Worm (Caenorhabditis elegans): ENCODE measurements around the gene T02H6.10.

The T02H6.10 gene

DNA sequence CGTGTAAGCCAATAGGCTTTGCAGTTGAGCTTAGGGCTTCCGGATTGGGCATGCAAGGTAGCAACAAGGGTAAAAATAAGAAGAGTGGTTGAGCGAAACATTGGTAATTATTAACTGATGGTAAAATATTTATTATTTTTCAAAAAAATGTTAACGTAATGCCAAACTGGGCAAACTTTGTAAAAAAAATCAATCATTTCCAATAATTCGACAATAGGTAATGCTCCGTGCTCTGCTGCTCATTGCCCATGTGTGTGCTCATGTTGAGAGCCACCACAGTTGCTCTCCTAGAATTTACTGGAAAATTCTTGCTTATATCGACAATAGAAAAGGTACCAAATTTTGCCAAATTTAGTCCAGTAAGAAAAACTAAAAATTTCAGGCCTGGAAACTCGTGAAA lies at the start of gene T02H6.10, which contains the start of gene T02H6.8:
TSS of gene T02H6.10 (minus strand) at position 101 of the 400 bp plus-strand sequence.
TSS of gene T02H6.8 (plus strand) at position 221 of the 400 bp plus-strand sequence.
- no peak for TF ChIP-seq T22C8.4 (GFP tag; IDR thresholded peaks at IDR 0.05)
- no peak for TF ChIP-seq med-1 (GFP tag; optimal IDR thresholded peaks at IDR 0.05; ENCODE audit: insufficient read depth)
- TF ChIP-seq tab-1 (GFP tag; IDR thresholded peaks at IDR 0.05): no peak
- TF ChIP-seq ref-1 (GFP tag; conservative IDR thresholded peaks at IDR 0.05): no peak
- TF ChIP-seq ztf-23 (GFP tag; IDR thresholded peaks at IDR 0.05): no peak
- no peak for TF ChIP-seq cog-1 (tag; optimal IDR thresholded peaks at IDR 0.05)

ce11 chrII:729931-730330 lies 49.4 kb upstream of the T02H6.10 start:
- TF ChIP-seq tab-1 (GFP tag; IDR thresholded peaks at IDR 0.05) (0 out of 2 replicates have a peak, but pooled peaks have one; percentile 9), klf-2 (GFP tag; conservative IDR thresholded peaks at IDR 0.05) (no peak)

DNA sequence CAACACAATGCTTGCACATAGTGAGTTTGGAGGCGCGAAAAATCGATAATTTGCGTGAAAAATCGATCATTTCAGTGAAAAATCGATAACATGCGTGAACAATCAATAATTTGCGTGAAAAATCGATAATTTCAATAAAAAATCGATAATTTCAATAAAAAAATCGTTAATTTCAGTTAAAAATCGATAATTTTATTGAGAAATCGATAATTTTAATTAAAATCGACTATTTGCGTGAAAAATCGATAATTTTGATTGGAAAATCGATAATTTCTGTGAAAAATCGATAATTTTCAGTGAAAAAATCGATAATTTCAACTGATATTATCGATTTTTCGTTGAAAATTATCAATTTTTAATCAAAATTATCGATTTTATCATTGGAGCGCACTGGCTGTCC lies 43.5 kb upstream of the T02H6.10 start:
- TF ChIP-seq T22C8.4 (GFP tag; IDR thresholded peaks at IDR 0.05): peak; percentile 93
- TF ChIP-seq ztf-23 (GFP tag; IDR thresholded peaks at IDR 0.05): no peak
- TF ChIP-seq cog-1 (tag; optimal IDR thresholded peaks at IDR 0.05): no peak
- no peak for TF ChIP-seq klf-2 (GFP tag; conservative IDR thresholded peaks at IDR 0.05)

DNA sequence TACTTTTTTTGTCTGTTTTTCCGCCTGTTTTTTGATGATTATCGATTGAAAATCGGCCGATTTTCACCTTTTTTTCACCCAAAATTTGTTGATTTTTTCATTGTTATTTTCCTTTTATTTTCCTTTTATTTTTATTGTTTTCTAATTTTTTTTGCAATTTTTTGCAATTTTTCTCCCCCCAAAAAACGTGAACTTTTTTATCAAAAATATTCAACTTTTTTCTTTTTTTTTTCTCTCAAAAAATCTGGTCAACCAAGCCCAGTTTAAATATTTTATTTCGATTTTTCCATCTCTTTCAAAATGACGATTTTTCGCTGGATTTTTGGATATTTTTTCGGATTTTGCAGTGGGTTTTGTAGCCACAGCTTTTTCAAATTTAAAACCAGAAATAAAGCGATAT lies 43.0 kb upstream of the T02H6.10 start, which contains the start of gene rfip-2:
TSS of gene rfip-2 (plus strand) at position 301 of the 400 bp plus-strand sequence.
- TF ChIP-seq flt-1 (GFP tag; IDR thresholded peaks at IDR 0.05) (no peak), cog-1 (tag; optimal IDR thresholded peaks at IDR 0.05) (no peak), ztf-29 (GFP tag; IDR thresholded peaks at IDR 0.05) (no peak), ref-1 (GFP tag; conservative IDR thresholded peaks at IDR 0.05) (no peak), tab-1 (GFP tag; IDR thresholded peaks at IDR 0.05) (no peak), ztf-23 (GFP tag; IDR thresholded peaks at IDR 0.05) (no peak), med-1 (GFP tag; optimal IDR thresholded peaks at IDR 0.05; ENCODE audit: insufficient read depth) (no peak), klf-2 (GFP tag; conservative IDR thresholded peaks at IDR 0.05) (no peak), T22C8.4 (GFP tag; IDR thresholded peaks at IDR 0.05) (no peak)

- TF ChIP-seq klf-2 (GFP tag; conservative IDR thresholded peaks at IDR 0.05) (no peak), ztf-29 (GFP tag; IDR thresholded peaks at IDR 0.05) (no peak), T22C8.4 (GFP tag; IDR thresholded peaks at IDR 0.05) (no peak), tab-1 (GFP tag; IDR thresholded peaks at IDR 0.05) (no peak), cog-1 (tag; optimal IDR thresholded peaks at IDR 0.05) (no peak), med-1 (GFP tag; optimal IDR thresholded peaks at IDR 0.05; ENCODE audit: insufficient read depth) (no peak), ztf-23 (GFP tag; IDR thresholded peaks at IDR 0.05) (no peak), ref-1 (GFP tag; conservative IDR thresholded peaks at IDR 0.05) (no peak), flt-1 (GFP tag; IDR thresholded peaks at IDR 0.05) (no peak)
Observed at ce11 chrII:721931-722330, 41.4 kb upstream of the T02H6.10 start.

ce11 chrII:709081-709480 lies 28.6 kb upstream of the T02H6.10 start, which contains the start of gene T02H6.1:
Gene T02H6.1 (plus strand): TSS chrII:709381.
- TF ChIP-seq T22C8.4 (GFP tag; IDR thresholded peaks at IDR 0.05): no peak
- no peak for TF ChIP-seq klf-2 (GFP tag; conservative IDR thresholded peaks at IDR 0.05)
- TF ChIP-seq med-1 (GFP tag; optimal IDR thresholded peaks at IDR 0.05; ENCODE audit: insufficient read depth): no peak
- TF ChIP-seq ztf-29 (GFP tag; IDR thresholded peaks at IDR 0.05): no peak
- TF ChIP-seq tab-1 (GFP tag; IDR thresholded peaks at IDR 0.05): no peak
- no peak for TF ChIP-seq ztf-23 (GFP tag; IDR thresholded peaks at IDR 0.05)
- no peak for TF ChIP-seq ref-1 (GFP tag; conservative IDR thresholded peaks at IDR 0.05)
- no peak for TF ChIP-seq flt-1 (GFP tag; IDR thresholded peaks at IDR 0.05)
- no peak for TF ChIP-seq cog-1 (tag; optimal IDR thresholded peaks at IDR 0.05)

- TF ChIP-seq T22C8.4 (GFP tag; IDR thresholded peaks at IDR 0.05) (no peak), ref-1 (GFP tag; conservative IDR thresholded peaks at IDR 0.05) (no peak)
Observed at ce11 chrII:701371-702139, 21.0 kb upstream of the T02H6.10 start, which contains the start of gene thoc-1. Gene thoc-1 (plus strand): TSS chrII:702107.

DNA sequence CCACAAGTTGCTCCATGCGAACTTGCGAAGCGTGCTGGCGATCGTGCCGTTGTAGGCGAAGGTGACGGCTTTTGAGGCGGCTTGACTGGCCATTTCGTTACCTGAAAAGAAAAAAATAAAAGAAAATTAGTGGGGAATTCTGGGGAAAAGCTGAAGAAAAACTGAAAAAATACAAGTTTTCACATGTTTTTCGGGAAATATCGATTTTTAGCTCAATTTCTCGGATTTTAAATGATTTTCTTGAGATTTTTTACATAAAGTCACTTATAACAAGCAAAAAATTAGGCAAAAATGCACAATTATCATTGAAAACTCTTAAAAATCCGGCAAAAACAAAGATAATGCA lies 20.5 kb upstream of the T02H6.10 start, which contains the start of gene T02H6.11:
TSS of gene T02H6.11 (minus strand) at position 101 of the 346 bp plus-strand sequence.
- TF ChIP-seq T22C8.4 (GFP tag; IDR thresholded peaks at IDR 0.05): no peak
- TF ChIP-seq ztf-23 (GFP tag; IDR thresholded peaks at IDR 0.05): no peak
- TF ChIP-seq flt-1 (GFP tag; IDR thresholded peaks at IDR 0.05): no peak

- TF ChIP-seq ztf-23 (GFP tag; IDR thresholded peaks at IDR 0.05) (peak; percentile 48; the same call in 1 of the 2 replicates), tab-1 (GFP tag; IDR thresholded peaks at IDR 0.05) (0 out of 2 replicates have a peak, but pooled peaks have one; percentile 45)
Observed at ce11 chrII:698453-698852, 17.9 kb upstream of the T02H6.10 start.

- TF ChIP-seq klf-2 (GFP tag; conservative IDR thresholded peaks at IDR 0.05): peak; percentile 66
- TF ChIP-seq ref-1 (GFP tag; conservative IDR thresholded peaks at IDR 0.05): peak; percentile 59
- peak; percentile 69 for TF ChIP-seq flt-1 (GFP tag; IDR thresholded peaks at IDR 0.05)
- TF ChIP-seq T22C8.4 (GFP tag; IDR thresholded peaks at IDR 0.05): peak; percentile 75
- TF ChIP-seq ztf-29 (GFP tag; IDR thresholded peaks at IDR 0.05): peak; percentile 23; the same call in 1 of the 2 replicates
- TF ChIP-seq tab-1 (GFP tag; IDR thresholded peaks at IDR 0.05): peak; percentile 81
Observed at ce11 chrII:696776-697532, 16.4 kb upstream of the T02H6.10 start.
